Fruit fly (Drosophila melanogaster) whole organism, wandering third instar larva: ENCODE results near the gene dachs.

ENCODE experiments used
- Abd-B ChIP-seq: fragments of >200 bp; optimal IDR thresholded peaks from 2 replicates; lab custom pipeline; 2017; ENCODE audit warnings: missing biosample characterization, missing genetic modification characterization
- CG32264 ChIP-seq: fragments of 200-800 bp; sonication (Bioruptor generic); optimal IDR thresholded peaks from 2 replicates; lab custom pipeline; 2016; ENCODE audit warnings: missing biosample characterization, missing genetic modification characterization
- CG9705 ChIP-seq: fragments of 200-800 bp; sonication (Bioruptor generic); optimal IDR thresholded peaks from 2 replicates; lab custom pipeline; 2018; ENCODE audit warnings: missing biosample characterization, mild to moderate bottlenecking, missing genetic modification characterization
- Dfd ChIP-seq: fragments of >200 bp; optimal IDR thresholded peaks from 2 replicates; lab custom pipeline; 2017; ENCODE audit warnings: missing biosample characterization, missing genetic modification characterization
- Dif ChIP-seq: fragments of 200-275, 200-300 bp; sonication (Bioruptor generic); optimal IDR thresholded peaks from 2 replicates; lab custom pipeline; 2018; ENCODE audit warnings: missing biosample characterization, missing genetic modification characterization; ENCODE audit not compliant: partially characterized antibody
- HLH106 ChIP-seq: fragments of 200-800 bp; optimal IDR thresholded peaks from 3 replicates; lab custom pipeline; 2019; ENCODE audit warnings: missing biosample characterization, mild to moderate bottlenecking, missing genetic modification characterization, moderate library complexity
- Hnf4 ChIP-seq: fragments of 200-800 bp; sonication (Bioruptor generic); optimal IDR thresholded peaks from 2 replicates; lab custom pipeline; 2016; ENCODE audit warnings: missing biosample characterization, mild to moderate bottlenecking, missing genetic modification characterization
- Hr78 ChIP-seq: fragments of >200 bp; optimal IDR thresholded peaks from 2 replicates; lab custom pipeline; 2017; ENCODE audit warnings: missing biosample characterization, missing genetic modification characterization
- Hr83 ChIP-seq: fragments of 200-300 bp; sonication (Bioruptor generic); optimal IDR thresholded peaks from 2 replicates; lab custom pipeline; 2016; ENCODE audit warnings: missing biosample characterization, mild to moderate bottlenecking, missing genetic modification characterization, moderate library complexity; ENCODE audit not compliant: poor library complexity, severe bottlenecking
- Jra ChIP-seq: sonication (Bioruptor generic); optimal IDR thresholded peaks from 2 replicates; lab custom pipeline; 2016; ENCODE audit warnings: missing biosample characterization, missing genetic modification characterization
- Mio ChIP-seq: sonication (Bioruptor generic); optimal IDR thresholded peaks from 2 replicates; lab custom pipeline; 2016; ENCODE audit warnings: missing biosample characterization, missing genetic modification characterization
- Myc ChIP-seq: fragments of >200 bp; optimal IDR thresholded peaks from 2 replicates; lab custom pipeline; 2017
- N ChIP-seq: fragments of >200 bp; optimal IDR thresholded peaks from 2 replicates; lab custom pipeline; 2018; ENCODE audit warnings: missing biosample characterization, missing external identifiers, missing genetic modification characterization
- OdsH ChIP-seq: fragments of 200-800 bp; sonication (Bioruptor generic); optimal IDR thresholded peaks from 2 replicates; lab custom pipeline; 2016; ENCODE audit warnings: missing biosample characterization, mild to moderate bottlenecking, missing genetic modification characterization
- Rel ChIP-seq, 2 experiments: fragments of 200-800 bp; sonication (Bioruptor generic) in 1 of 2; optimal IDR thresholded peaks; 2 replicates in 1 of 2; 3 replicates in 1 of 2; lab custom pipeline; 2016 to 2019; ENCODE audit warnings: mild to moderate bottlenecking in 2 of 2, missing biosample characterization in 2 of 2, missing genetic modification characterization in 2 of 2, moderate library complexity in 1 of 2
- Sp1 ChIP-seq: fragments of 200-800 bp; sonication (Bioruptor generic); optimal IDR thresholded peaks from 3 replicates; lab custom pipeline; 2019; ENCODE audit warnings: missing biosample characterization, mild to moderate bottlenecking, missing genetic modification characterization, moderate library complexity
- Vsx2 ChIP-seq: fragments of 200-300, 225-300 bp; sonication (Bioruptor generic); optimal IDR thresholded peaks from 2 replicates; lab custom pipeline; 2018; ENCODE audit warnings: missing biosample characterization, missing genetic modification characterization; ENCODE audit not compliant: partially characterized antibody
- br ChIP-seq: fragments of 200-800 bp; sonication (Bioruptor generic); optimal IDR thresholded peaks from 2 replicates; lab custom pipeline; 2016; ENCODE audit warnings: missing biosample characterization, missing genetic modification characterization
- brk ChIP-seq: fragments of 200-800 bp; sonication (Bioruptor generic); optimal IDR thresholded peaks from 2 replicates; lab custom pipeline; 2016; ENCODE audit warnings: missing biosample characterization, mild to moderate bottlenecking, missing genetic modification characterization
- dl ChIP-seq, 2 experiments: fragments of 175-275, 200-275 bp in 1 of 2; fragments of 200-275 bp in 1 of 2; sonication (Bioruptor generic); optimal IDR thresholded peaks; lab custom pipeline; 2018; ENCODE audit warnings: mild to moderate bottlenecking in 2 of 2, missing biosample characterization in 2 of 2, missing genetic modification characterization in 2 of 2, moderate library complexity in 2 of 2; ENCODE audit not compliant: partially characterized antibody in 2 of 2, insufficient read depth in 1 of 2
- dsf ChIP-seq: sonication (Bioruptor generic); optimal IDR thresholded peaks from 2 replicates; lab custom pipeline; 2016; ENCODE audit warnings: missing biosample characterization, missing genetic modification characterization, borderline replicate concordance
- ey ChIP-seq: fragments of 200-800 bp; sonication (Bioruptor generic); optimal IDR thresholded peaks from 2 replicates; lab custom pipeline; 2016; ENCODE audit warnings: missing biosample characterization, missing genetic modification characterization
- foxo ChIP-seq, 2 experiments: fragments of 200-800 bp; sonication (Bioruptor generic); optimal IDR thresholded peaks; 2 replicates in 1 of 2; 3 replicates in 1 of 2; lab custom pipeline; 2016 to 2017; ENCODE audit warnings: missing biosample characterization in 2 of 2, missing genetic modification characterization in 2 of 2
- fru ChIP-seq: fragments of 200-800 bp; sonication (Bioruptor generic); optimal IDR thresholded peaks from 3 replicates; lab custom pipeline; 2016; ENCODE audit warnings: missing biosample characterization, mild to moderate bottlenecking, missing genetic modification characterization
- h ChIP-seq: fragments of 200-800 bp; sonication (Bioruptor generic); optimal IDR thresholded peaks from 3 replicates; lab custom pipeline; 2016; ENCODE audit warnings: missing biosample characterization, mild to moderate bottlenecking, missing genetic modification characterization
- jim ChIP-seq: fragments of 175-275, 200-325 bp; sonication (Bioruptor generic); optimal IDR thresholded peaks from 2 replicates; lab custom pipeline; 2016; ENCODE audit warnings: missing biosample characterization, mild to moderate bottlenecking, missing genetic modification characterization
- lola ChIP-seq: fragments of >200 bp; optimal IDR thresholded peaks from 2 replicates; lab custom pipeline; 2017; ENCODE audit warnings: missing biosample characterization, missing genetic modification characterization
- pan ChIP-seq: fragments of >200 bp; optimal IDR thresholded peaks from 2 replicates; lab custom pipeline; 2017
- psq ChIP-seq: fragments of 200-800 bp; sonication (Bioruptor generic); optimal IDR thresholded peaks from 3 replicates; lab custom pipeline; 2017; ENCODE audit warnings: missing biosample characterization, mild to moderate bottlenecking, missing genetic modification characterization, moderate library complexity
- rgr ChIP-seq: fragments of 200-800 bp; sonication (Bioruptor generic); optimal IDR thresholded peaks from 3 replicates; lab custom pipeline; 2016; ENCODE audit warnings: missing biosample characterization, mild to moderate bottlenecking, missing genetic modification characterization
- sv ChIP-seq: fragments of 200-800 bp; sonication (Bioruptor generic); optimal IDR thresholded peaks from 3 replicates; lab custom pipeline; 2016; ENCODE audit warnings: missing biosample characterization, missing genetic modification characterization
- tai ChIP-seq: sonication (Bioruptor generic); optimal IDR thresholded peaks from 2 replicates; lab custom pipeline; 2016; ENCODE audit warnings: missing biosample characterization, missing genetic modification characterization
- usp ChIP-seq: fragments of >200 bp; optimal IDR thresholded peaks from 2 replicates; lab custom pipeline; 2017; ENCODE audit warnings: missing biosample characterization, missing genetic modification characterization
- woc ChIP-seq: sonication (Bioruptor generic); optimal IDR thresholded peaks from 2 replicates; lab custom pipeline; 2016; ENCODE audit warnings: missing biosample characterization, mild to moderate bottlenecking, missing genetic modification characterization

Gene dachs

DNA sequence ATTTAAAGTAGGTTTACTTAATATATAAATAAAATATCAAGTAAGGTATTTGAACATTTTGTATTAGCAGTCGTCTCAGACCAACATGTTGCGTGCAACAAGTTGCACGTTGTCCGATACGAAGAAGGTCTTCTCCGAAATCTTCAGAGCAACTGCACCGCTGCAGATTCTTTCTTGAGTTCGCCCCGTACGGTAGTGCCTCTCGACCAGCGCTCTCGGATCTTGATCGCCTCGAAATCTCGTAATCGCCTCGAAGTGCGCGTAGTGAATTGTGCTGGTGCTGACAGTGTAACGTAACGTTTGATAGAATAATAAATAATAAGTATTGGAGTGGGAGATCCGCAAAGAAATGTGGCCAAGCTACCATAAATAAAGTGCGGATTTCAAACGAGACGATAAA lies at the start of gene dachs:
TSS of gene dachs (plus strand) at position 175 of the 400 bp plus-strand sequence.
- no peak for TF ChIP-seq OdsH
- no peak for TF ChIP-seq pan (lab: Kevin White, UChicago)
- TF ChIP-seq h (GFP tag; lab: Kevin White, UChicago), result no peak
- no peak for TF ChIP-seq Vsx2
- TF ChIP-seq foxo (GFP tag; optimal IDR thresholded peaks at IDR 0.05; lab: Kevin White, UChicago), result no peak
- TF ChIP-seq brk, result no peak
- no peak for TF ChIP-seq Dif
- TF ChIP-seq Hr78 (GFP tag; lab: Kevin White, UChicago), result no peak
- no peak for TF ChIP-seq lola
- TF ChIP-seq rgr (GFP tag; lab: Kevin White, UChicago), result no peak
- TF ChIP-seq, all 38 proteins: peak for 0

dm6 chr2L:8417562-8417961 lies 49.1 kb upstream of the dachs start:
- TF ChIP-seq rgr (GFP tag; lab: Kevin White, UChicago) (peak; percentile 26), brk (no peak), lola (no peak), psq (no peak), pan (lab: Kevin White, UChicago) (no peak), fru (GFP tag; lab: Kevin White, UChicago) (no peak), foxo (GFP tag; optimal IDR thresholded peaks at IDR 0.05; lab: Kevin White, UChicago) (peak in 1 of 2 experiments; percentile 5), Hr78 (GFP tag; lab: Kevin White, UChicago) (no peak), dsf (no peak), CG32264 (GFP tag; lab: Kevin White, UChicago) (no peak), Hnf4 (GFP tag; lab: Kevin White, UChicago) (peak; percentile 6), Sp1 (GFP tag; lab: Kevin White, UChicago) (peak; percentile 21), OdsH (peak; percentile 41), Abd-B (no peak), N (no peak), Rel (GFP tag; optimal IDR thresholded peaks at IDR 0.05; lab: Kevin White, UChicago) (no peak), Rel (tag; optimal IDR thresholded peaks at IDR 0.05; lab: Kevin White, UChicago) (peak; percentile 48), Dfd (GFP tag; lab: Kevin White, UChicago) (no peak), Mio (GFP tag; lab: Kevin White, UChicago) (no peak), Vsx2 (no peak), usp (GFP tag; lab: Kevin White, UChicago) (no peak), Hr83 (GFP tag; lab: Kevin White, UChicago) (peak; percentile 11), HLH106 (tag; lab: Kevin White, UChicago) (peak; percentile 5), h (GFP tag; lab: Kevin White, UChicago) (peak; percentile 12), Dif (no peak)

DNA sequence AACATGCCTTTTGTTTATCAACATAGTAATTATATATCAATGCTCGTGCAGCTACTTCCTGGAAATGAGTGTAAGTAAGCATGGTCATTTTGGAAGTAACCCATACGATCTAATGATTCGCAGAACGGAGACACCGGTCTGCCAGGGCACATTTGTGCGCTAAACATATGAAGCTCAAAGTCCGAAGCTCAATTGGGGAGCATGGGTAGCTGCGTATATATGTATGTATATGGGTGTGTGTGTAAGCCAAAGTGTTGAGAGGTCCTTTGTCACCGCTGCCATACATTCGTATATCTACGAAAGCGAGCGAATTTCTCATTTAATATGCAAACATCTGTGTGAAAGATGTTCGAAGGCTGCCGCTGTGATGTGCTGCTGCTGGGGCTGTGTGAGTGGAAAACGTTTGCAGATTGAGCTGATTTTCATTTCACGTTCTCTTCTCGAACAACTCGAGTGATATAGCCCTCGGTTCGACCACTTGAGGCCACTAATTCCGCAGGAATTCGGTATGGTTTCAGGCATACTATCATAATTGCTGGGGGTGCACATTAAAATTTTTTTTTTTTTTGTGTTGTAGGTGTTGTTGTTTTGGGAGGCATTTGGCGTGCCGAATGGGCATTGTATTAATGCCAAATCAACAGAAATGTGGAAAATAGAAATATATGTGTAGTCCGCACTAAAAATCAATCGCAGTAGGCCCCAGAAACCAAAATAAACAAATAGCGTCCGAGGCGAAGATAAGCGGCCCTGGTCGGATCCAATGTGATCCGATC lies 48.3 kb upstream of the dachs start:
- TF ChIP-seq HLH106 (tag; lab: Kevin White, UChicago) (no peak), OdsH (no peak), Mio (GFP tag; lab: Kevin White, UChicago) (no peak), CG9705 (no peak), woc (GFP tag; lab: Kevin White, UChicago) (no peak), lola (no peak), dsf (no peak), tai (GFP tag; lab: Kevin White, UChicago) (no peak), brk (no peak), sv (no peak), h (GFP tag; lab: Kevin White, UChicago) (no peak), Abd-B (no peak), Hnf4 (GFP tag; lab: Kevin White, UChicago) (no peak), usp (GFP tag; lab: Kevin White, UChicago) (no peak), ey (GFP tag; lab: Kevin White, UChicago) (no peak), pan (lab: Kevin White, UChicago) (no peak), jim (GFP tag; lab: Kevin White, UChicago) (no peak), Hr83 (GFP tag; lab: Kevin White, UChicago) (no peak), Sp1 (GFP tag; lab: Kevin White, UChicago) (no peak)

dm6 chr2L:8419382-8419940 lies 47.2 kb upstream of the dachs start:
- peak; percentile 85 for TF ChIP-seq psq
- no peak for TF ChIP-seq br (GFP tag; lab: Kevin White, UChicago)
- no peak for TF ChIP-seq HLH106 (tag; lab: Kevin White, UChicago)
- TF ChIP-seq Rel (GFP tag; optimal IDR thresholded peaks at IDR 0.05; lab: Kevin White, UChicago), result no peak
- TF ChIP-seq Rel (tag; optimal IDR thresholded peaks at IDR 0.05; lab: Kevin White, UChicago), result peak; percentile 89
- TF ChIP-seq CG9705, result no peak
- TF ChIP-seq Dfd (GFP tag; lab: Kevin White, UChicago), result peak; percentile 21
- no peak for TF ChIP-seq fru (GFP tag; lab: Kevin White, UChicago)
- no peak for TF ChIP-seq Myc (lab: Kevin White, UChicago)
- TF ChIP-seq dl (GFP tag; optimal IDR thresholded peaks at IDR 0.05; lab: Kevin White, UChicago; ENCODE audit: insufficient read depth in 1 of 2, partially characterized antibody in 2 of 2), result peak in 1 of 2 experiments; percentile 24
- no peak for TF ChIP-seq Jra
- TF ChIP-seq Sp1 (GFP tag; lab: Kevin White, UChicago), result peak; percentile 27
